Worm (Caenorhabditis elegans) whole organism, young adult: ENCODE results near the gene Y54G2A.32.
A peak's percentile ranks its signal among the peaks of the same experiment; 100 is the strongest.

Experiments
- K11D2.4 ChIP-seq: fragments of 200-800 bp; sonication (Bioruptor generic); IDR thresholded peaks from 2 replicates; pipeline ENCODE4 v1.3.6; 2022; ENCODE audit warnings: missing genetic modification reagents, missing genetic modification characterization, missing compliant biosample characterization
- ceh-27 ChIP-seq: fragments of 200-800 bp; sonication (Bioruptor generic); optimal IDR thresholded peaks from 2 replicates; lab custom pipeline; 2018; ENCODE audit warnings: mild to moderate bottlenecking, missing genetic modification characterization, moderate library complexity, missing compliant biosample characterization
- efl-1 ChIP-seq: fragments of 150-350 bp; optimal IDR thresholded peaks from 2 replicates; lab custom pipeline; 2014; ENCODE audit warnings: missing biosample characterization, missing genetic modification reagents, missing genetic modification characterization
- ets-4 ChIP-seq: fragments of 200-800 bp; sonication (Bioruptor generic); optimal IDR thresholded peaks from 2 replicates; lab custom pipeline; 2018; ENCODE audit warnings: mild to moderate bottlenecking, missing genetic modification characterization, missing compliant biosample characterization
- hlh-26 ChIP-seq: fragments of 200-800 bp; sonication (Bioruptor generic); conservative IDR thresholded peaks from 2 replicates; pipeline ENCODE4 v1.3.6; 2022; ENCODE audit warnings: missing genetic modification reagents, missing genetic modification characterization, missing compliant biosample characterization
- lin-40 ChIP-seq: sonication (generic microtip); optimal IDR thresholded peaks from 2 replicates; lab custom pipeline; 2016; ENCODE audit warnings: missing genetic modification characterization, mild to moderate bottlenecking, missing compliant biosample characterization, missing genotype, missing genetic modification reagents
- madf-6 ChIP-seq: fragments of 200-800 bp; sonication (Bioruptor generic); IDR thresholded peaks from 2 replicates; pipeline ENCODE4 v1.3.6; 2022; ENCODE audit warnings: missing genetic modification reagents, missing genetic modification characterization, missing compliant biosample characterization
- pha-4 ChIP-seq: fragments of 150-350 bp; sonication (generic microtip); optimal IDR thresholded peaks from 2 replicates; lab custom pipeline; 2014; ENCODE audit warnings: missing biosample characterization, missing genetic modification reagents, missing genetic modification characterization
- rcor-1 ChIP-seq: fragments of 200-800 bp; sonication (Bioruptor generic); IDR thresholded peaks from 2 replicates; pipeline ENCODE4 v1.3.6; 2022; ENCODE audit warnings: missing genetic modification reagents, missing genetic modification characterization, missing compliant biosample characterization
- unc-130 ChIP-seq: sonication (generic microtip); optimal IDR thresholded peaks from 2 replicates; lab custom pipeline; 2016; ENCODE audit warnings: missing genetic modification reagents, missing genetic modification characterization, missing compliant biosample characterization
- unc-62 ChIP-seq: fragments of 150-350 bp; optimal IDR thresholded peaks from 2 replicates; lab custom pipeline; 2014; ENCODE audit warnings: missing biosample characterization, missing genetic modification reagents, missing genetic modification characterization
- ztf-28 ChIP-seq: fragments of 200-800 bp; sonication (Bioruptor generic); IDR thresholded peaks from 2 replicates; pipeline ENCODE4 v1.3.6; 2022; ENCODE audit warnings: missing genetic modification reagents, missing genetic modification characterization, missing compliant biosample characterization
- ztf-3 ChIP-seq: fragments of 200-800 bp; sonication (Bioruptor generic); optimal IDR thresholded peaks from 2 replicates; lab custom pipeline; 2018; ENCODE audit warnings: mild to moderate bottlenecking, missing genetic modification characterization, missing compliant biosample characterization

DNA sequence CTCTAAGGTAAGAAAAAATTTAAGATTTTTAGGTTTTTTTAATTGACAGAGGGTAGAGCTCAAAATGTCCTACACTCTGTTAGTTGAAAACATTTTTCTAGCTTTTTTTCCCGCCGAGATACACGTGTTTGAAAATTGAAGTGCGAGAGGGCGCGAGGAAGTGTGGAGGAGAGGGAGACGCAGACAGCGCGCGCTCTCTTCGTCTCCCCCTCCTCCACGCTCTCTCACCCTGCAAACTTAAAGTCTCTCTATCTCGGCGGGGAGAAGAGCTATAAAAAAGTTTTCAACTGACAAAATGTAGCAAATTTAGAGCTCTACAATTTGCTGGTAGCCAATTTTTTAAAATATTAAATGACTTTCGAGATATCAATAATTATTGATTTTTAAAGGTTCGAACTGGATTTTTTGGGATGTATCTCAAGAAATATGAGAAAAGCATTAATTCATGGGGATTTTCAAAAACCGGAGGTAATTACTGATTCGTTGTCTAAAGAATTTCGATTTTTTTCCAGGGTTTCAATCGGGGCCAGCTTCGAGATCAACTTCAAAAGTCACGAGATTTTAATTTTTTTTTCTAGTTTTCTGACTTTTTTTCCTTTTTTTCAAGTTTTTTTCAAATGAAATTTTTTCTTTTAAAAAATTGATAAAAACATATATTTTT, 38.6 kb upstream of the Y54G2A.32 start:
- TF ChIP-seq pha-4 (no peak), ztf-3 (GFP tag; lab: Kevin White, UChicago) (no peak), efl-1 (GFP tag; lab: Kevin White, UChicago) (no peak), unc-62 (no peak), K11D2.4 (0 out of 2 replicates have a peak, but pooled peaks have one; percentile 9), ztf-28 (GFP tag; lab: Robert Waterston, UW) (no peak), madf-6 (GFP tag; lab: Robert Waterston, UW) (no peak), rcor-1 (GFP tag; lab: Robert Waterston, UW) (no peak), hlh-26 (GFP tag; lab: Robert Waterston, UW) (no peak), lin-40 (tag; lab: Kevin White, UChicago) (peak; percentile 7), ceh-27 (no peak), ets-4 (GFP tag; lab: Kevin White, UChicago) (no peak), unc-130 (GFP tag; lab: Kevin White, UChicago) (no peak)
